Worm (Caenorhabditis elegans): Measurements from ENCODE around the gene ipla-1.
A peak's percentile ranks its signal among the peaks of the same experiment; 100 is the strongest.

The ipla-1 gene

DNA sequence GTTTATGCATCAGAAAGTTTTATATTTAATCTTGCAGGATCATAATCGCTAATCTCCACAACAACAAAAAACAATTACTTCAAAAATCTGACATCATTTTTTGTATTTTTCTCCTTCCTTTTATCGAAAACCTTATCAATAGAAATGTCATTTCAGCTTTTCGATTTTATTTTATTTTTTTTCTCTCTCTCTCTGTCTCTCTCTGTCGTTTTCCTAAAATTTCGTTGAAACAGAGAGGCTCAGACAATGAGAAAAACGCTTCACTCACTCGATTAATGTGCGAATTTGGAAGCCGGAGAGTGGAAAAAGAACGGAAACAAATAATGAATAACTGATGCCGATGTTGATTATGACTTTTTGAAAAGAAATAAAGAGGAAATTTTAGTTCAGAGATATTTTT is 3.0 kb upstream of the ipla-1 start (continued):
- no peak for TF ChIP-seq lin-1 (GFP tag; IDR thresholded peaks at IDR 0.05)
- TF ChIP-seq mep-1 (tag; optimal IDR thresholded peaks at IDR 0.05): peak; percentile 38
- no peak for TF ChIP-seq nhr-10 (tag; optimal IDR thresholded peaks at IDR 0.05)
- TF ChIP-seq nhr-76 (tag; optimal IDR thresholded peaks at IDR 0.05): no peak
- TF ChIP-seq lim-7 (GFP tag; IDR thresholded peaks at IDR 0.05): no peak
- TF ChIP-seq F44E2.7 (GFP tag; IDR thresholded peaks at IDR 0.05): no peak
- TF ChIP-seq fkh-10 (GFP tag; optimal IDR thresholded peaks at IDR 0.05): no peak
- TF ChIP-seq ces-1 (GFP tag; optimal IDR thresholded peaks at IDR 0.05): no peak
- peak in 1 of 2 experiments; percentile 61 for TF ChIP-seq unc-62 (GFP tag; optimal IDR thresholded peaks at IDR 0.05 in 1 of 2)
- no peak for TF ChIP-seq unc-62 (tag; optimal IDR thresholded peaks at IDR 0.05)
- TF ChIP-seq F10B5.3 (tag; optimal IDR thresholded peaks at IDR 0.05): no peak
- TF ChIP-seq hlh-11 (tag; optimal IDR thresholded peaks at IDR 0.05): peak; percentile 64
- no peak for TF ChIP-seq aha-1 (tag)
- TF ChIP-seq attf-4 (tag; optimal IDR thresholded peaks at IDR 0.05): no peak
- no peak for TF ChIP-seq nhr-111 (GFP tag; optimal IDR thresholded peaks at IDR 0.05)
- no peak for TF ChIP-seq R02D3.7 (tag; optimal IDR thresholded peaks at IDR 0.05)
- TF ChIP-seq ZK546.5 (tag; optimal IDR thresholded peaks at IDR 0.05): no peak
- peak; percentile 20 for TF ChIP-seq mes-2 (tag; optimal IDR thresholded peaks at IDR 0.05; ENCODE audit: poor library complexity, severe bottlenecking)
- TF ChIP-seq dpl-1 (GFP tag; optimal IDR thresholded peaks at IDR 0.05): no peak
- TF ChIP-seq lir-3 (tag; optimal IDR thresholded peaks at IDR 0.05): no peak
- no peak for TF ChIP-seq spr-1 (tag; optimal IDR thresholded peaks at IDR 0.05)
- TF ChIP-seq php-3 (GFP tag; IDR thresholded peaks at IDR 0.05): 0 out of 2 replicates have a peak, but pooled peaks have one; percentile 43
- no peak for TF ChIP-seq daf-19 (GFP tag; conservative IDR thresholded peaks at IDR 0.05)
- peak; percentile 72 for TF ChIP-seq dmd-6 (GFP tag; IDR thresholded peaks at IDR 0.05)
- TF ChIP-seq egl-27 (tag; optimal IDR thresholded peaks at IDR 0.05): no peak
- peak; percentile 83 for TF ChIP-seq nhr-77 (tag; optimal IDR thresholded peaks at IDR 0.05)
- peak; percentile 32; the same call in 1 of the 2 replicates for TF ChIP-seq pha-4 (GFP tag; IDR thresholded peaks at IDR 0.05)
- no peak for TF ChIP-seq pha-4 (tag; optimal IDR thresholded peaks at IDR 0.05)
- TF ChIP-seq zip-11 (GFP tag; IDR thresholded peaks at IDR 0.05): no peak
- no peak for TF ChIP-seq nhr-42 (GFP tag; IDR thresholded peaks at IDR 0.05)
- TF ChIP-seq ama-1 (optimal IDR thresholded peaks at IDR 0.05): no peak
- no peak for TF ChIP-seq hif-1 (tag; optimal IDR thresholded peaks at IDR 0.05)
- TF ChIP-seq lsy-2 (tag; optimal IDR thresholded peaks at IDR 0.05): peak in 1 of 2 experiments; percentile 46
- peak; percentile 83 for TF ChIP-seq dve-1 (tag; optimal IDR thresholded peaks at IDR 0.05; ENCODE audit: insufficient read depth)

DNA sequence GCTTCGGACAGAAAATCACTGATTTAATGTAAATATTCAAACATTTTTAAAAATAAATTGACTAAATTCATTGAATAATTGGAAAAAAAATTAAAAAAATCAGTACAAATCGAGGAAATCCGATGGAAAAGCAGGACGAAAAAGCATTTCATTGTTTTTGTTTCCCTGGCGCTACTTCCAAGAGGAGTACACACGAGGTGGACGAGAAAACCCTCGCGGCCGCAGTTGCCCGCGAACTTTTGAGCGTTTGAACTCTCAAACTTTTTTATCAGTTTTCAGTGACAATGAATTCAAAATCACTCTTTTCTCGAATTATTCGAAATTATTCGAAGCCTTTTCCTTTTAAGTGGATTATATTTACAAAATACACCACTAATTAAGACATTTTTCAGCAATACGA is 1.9 kb upstream of the ipla-1 start, which contains the start of gene F35D11.4:
TSS of gene F35D11.4 (plus strand) at position 393 of the 400 bp plus-strand sequence.
- TF ChIP-seq saeg-2 (GFP tag; IDR thresholded peaks at IDR 0.05) (no peak), spr-1 (tag; optimal IDR thresholded peaks at IDR 0.05) (no peak), ceh-62 (tag; optimal IDR thresholded peaks at IDR 0.05) (no peak), sdz-12 (GFP tag; optimal IDR thresholded peaks at IDR 0.05) (no peak), lin-29 (GFP tag; IDR thresholded peaks at IDR 0.05) (no peak), daf-16 (GFP tag; optimal IDR thresholded peaks at IDR 0.05) (peak in 1 of 2 experiments; percentile 21), daf-16 (tag; optimal IDR thresholded peaks at IDR 0.05) (peak; percentile 65), mdt-29 (GFP tag; IDR thresholded peaks at IDR 0.05) (no peak), Y5F2A.4 (GFP tag; optimal IDR thresholded peaks at IDR 0.05) (no peak), gei-8 (GFP tag; optimal IDR thresholded peaks at IDR 0.05) (no peak), ceh-32 (tag; optimal IDR thresholded peaks at IDR 0.05; ENCODE audit: poor library complexity) (no peak), aly-2 (tag; optimal IDR thresholded peaks at IDR 0.05) (no peak), mxl-3 (GFP tag; optimal IDR thresholded peaks at IDR 0.05) (no peak), snpc-1.2 (GFP tag; IDR thresholded peaks at IDR 0.05) (no peak), duxl-1 (tag; optimal IDR thresholded peaks at IDR 0.05; ENCODE audit: poor library complexity) (peak; percentile 76), nhr-28 (tag; optimal IDR thresholded peaks at IDR 0.05) (peak; percentile 47), nhr-25 (tag; optimal IDR thresholded peaks at IDR 0.05; ENCODE audit: borderline replicate concordance, insufficient read depth) (no peak), dve-1 (tag; optimal IDR thresholded peaks at IDR 0.05; ENCODE audit: insufficient read depth) (peak; percentile 78), ces-1 (GFP tag; optimal IDR thresholded peaks at IDR 0.05) (no peak), ceh-44 (GFP tag; IDR thresholded peaks at IDR 0.05) (peak; percentile 33; the same call in 1 of the 2 replicates), lin-1 (GFP tag; IDR thresholded peaks at IDR 0.05) (0 out of 2 replicates have a peak, but pooled peaks have one; percentile 20), lsy-2 (tag; optimal IDR thresholded peaks at IDR 0.05) (peak in 1 of 2 experiments; percentile 89), hlh-11 (tag; optimal IDR thresholded peaks at IDR 0.05) (peak; percentile 71), vab-7 (GFP tag; IDR thresholded peaks at IDR 0.05) (no peak)
